Worm (Caenorhabditis elegans) whole organism, late embryonic: ENCODE results near the gene F18E3.10.

Experiments
- C38D4.7 ChIP-seq: fragments of 200-800 bp; sonication (Bioruptor generic); optimal IDR thresholded peaks from 2 replicates; lab custom pipeline; 2018; ENCODE audit warnings: mild to moderate bottlenecking, missing genetic modification characterization, moderate library complexity, missing compliant biosample characterization
- F13H6.1 ChIP-seq: sonication (generic microtip); optimal IDR thresholded peaks from 2 replicates; lab custom pipeline; 2016; ENCODE audit warnings: missing genetic modification characterization, missing compliant biosample characterization
- K02D7.2 ChIP-seq: sonication (generic microtip); optimal IDR thresholded peaks from 2 replicates; lab custom pipeline; 2017; ENCODE audit warnings: mild to moderate bottlenecking, missing genetic modification characterization, missing compliant biosample characterization
- T23F11.4 ChIP-seq: fragments of 200-800 bp; sonication (Bioruptor generic); optimal IDR thresholded peaks from 2 replicates; lab custom pipeline; 2018; ENCODE audit warnings: mild to moderate bottlenecking, missing genetic modification characterization, missing compliant biosample characterization
- ama-1 ChIP-seq: fragments of 150-350 bp; optimal IDR thresholded peaks from 2 replicates; lab custom pipeline; 2014
- ceh-14 ChIP-seq: sonication (generic microtip); optimal IDR thresholded peaks from 2 replicates; lab custom pipeline; 2016; ENCODE audit warnings: missing genotype, missing genetic modification characterization, missing compliant biosample characterization
- ceh-2 ChIP-seq: sonication (generic microtip); optimal IDR thresholded peaks from 2 replicates; lab custom pipeline; 2016; ENCODE audit warnings: missing genotype, missing genetic modification characterization, missing compliant biosample characterization
- ceh-22 ChIP-seq: sonication (generic microtip); optimal IDR thresholded peaks from 2 replicates; lab custom pipeline; 2017; ENCODE audit warnings: missing biosample characterization, missing genetic modification characterization
- ceh-30 ChIP-seq: fragments of 150-350 bp; optimal IDR thresholded peaks from 2 replicates; lab custom pipeline; 2014; ENCODE audit warnings: missing biosample characterization, missing genetic modification characterization
- ceh-31 ChIP-seq: sonication (generic microtip); optimal IDR thresholded peaks from 2 replicates; lab custom pipeline; 2016; ENCODE audit warnings: missing genetic modification characterization, missing compliant biosample characterization
- ceh-34 ChIP-seq: sonication (generic microtip); optimal IDR thresholded peaks from 2 replicates; lab custom pipeline; 2016; ENCODE audit warnings: mild to moderate bottlenecking, missing genetic modification characterization, missing compliant biosample characterization
- ceh-48 ChIP-seq: sonication (generic microtip); optimal IDR thresholded peaks from 2 replicates; lab custom pipeline; 2016; ENCODE audit warnings: missing genetic modification characterization, inconsistent platforms, missing compliant biosample characterization
- ceh-9 ChIP-seq: sonication (generic microtip); optimal IDR thresholded peaks from 2 replicates; lab custom pipeline; 2016; ENCODE audit warnings: mild to moderate bottlenecking, missing genetic modification characterization, inconsistent platforms, missing compliant biosample characterization
- che-1 ChIP-seq: sonication (generic microtip); optimal IDR thresholded peaks from 2 replicates; lab custom pipeline; 2016; ENCODE audit warnings: mild to moderate bottlenecking, missing genetic modification characterization, missing compliant biosample characterization
- dmd-4 ChIP-seq: sonication (generic microtip); optimal IDR thresholded peaks from 2 replicates; lab custom pipeline; 2016; ENCODE audit warnings: borderline replicate concordance, missing genetic modification characterization, missing compliant biosample characterization
- ets-4 ChIP-seq: sonication (generic microtip); optimal IDR thresholded peaks from 2 replicates; lab custom pipeline; 2016; ENCODE audit warnings: missing genetic modification characterization, missing compliant biosample characterization
- fkh-10 ChIP-seq: fragments of 150-350 bp; optimal IDR thresholded peaks from 2 replicates; lab custom pipeline; 2014; ENCODE audit warnings: missing biosample characterization, missing genetic modification reagents, missing genetic modification characterization
- fkh-6 ChIP-seq: sonication (generic microtip); optimal IDR thresholded peaks from 2 replicates; lab custom pipeline; 2016; ENCODE audit warnings: missing genetic modification characterization, missing compliant biosample characterization
- hlh-13 ChIP-seq: fragments of 200-800 bp; sonication (Bioruptor generic); optimal IDR thresholded peaks from 2 replicates; lab custom pipeline; 2018; ENCODE audit warnings: mild to moderate bottlenecking, missing genetic modification characterization, missing compliant biosample characterization
- lim-6 ChIP-seq: sonication (generic microtip); optimal IDR thresholded peaks from 2 replicates; lab custom pipeline; 2016; ENCODE audit warnings: missing genetic modification characterization, missing compliant biosample characterization
- madf-2 ChIP-seq: sonication (generic microtip); optimal IDR thresholded peaks from 2 replicates; lab custom pipeline; 2017; ENCODE audit warnings: missing genetic modification characterization, missing compliant biosample characterization
- nhr-11 ChIP-seq: fragments of 150-350 bp; optimal IDR thresholded peaks from 2 replicates; lab custom pipeline; 2014; ENCODE audit warnings: missing biosample characterization, missing genetic modification characterization
- nhr-232 ChIP-seq: sonication (generic microtip); optimal IDR thresholded peaks from 2 replicates; lab custom pipeline; 2016; ENCODE audit warnings: missing genetic modification characterization, missing compliant biosample characterization
- npax-4 ChIP-seq: sonication (generic microtip); optimal IDR thresholded peaks from 2 replicates; lab custom pipeline; 2016; ENCODE audit warnings: missing genetic modification characterization, missing compliant biosample characterization
- odd-2 ChIP-seq: sonication (generic microtip); optimal IDR thresholded peaks from 2 replicates; lab custom pipeline; 2017; ENCODE audit warnings: antibody characterized with exemption, mild to moderate bottlenecking, missing genetic modification characterization, missing compliant biosample characterization
- pag-3 ChIP-seq: sonication (generic microtip); optimal IDR thresholded peaks from 2 replicates; lab custom pipeline; 2016; ENCODE audit warnings: missing compliant biosample characterization, missing genetic modification characterization, borderline replicate concordance
- pha-4 ChIP-seq: fragments of 150-350 bp; optimal IDR thresholded peaks from 2 replicates; lab custom pipeline; 2018; ENCODE audit warnings: missing biosample characterization, missing genetic modification reagents, missing genetic modification characterization
- pqm-1 ChIP-seq: sonication (generic microtip); optimal IDR thresholded peaks from 2 replicates; lab custom pipeline; 2016; ENCODE audit warnings: missing genetic modification characterization, missing compliant biosample characterization
- ref-2 ChIP-seq: sonication (generic microtip); optimal IDR thresholded peaks from 2 replicates; lab custom pipeline; 2016; ENCODE audit warnings: missing genetic modification characterization, missing compliant biosample characterization
- rnt-1 ChIP-seq: sonication (generic microtip); optimal IDR thresholded peaks from 2 replicates; lab custom pipeline; 2016; ENCODE audit warnings: missing genetic modification characterization, missing compliant biosample characterization
- sdc-2 ChIP-seq: sonication (generic microtip); optimal IDR thresholded peaks from 2 replicates; lab custom pipeline; 2016; ENCODE audit warnings: missing genotype, missing genetic modification characterization, missing compliant biosample characterization
- syd-9 ChIP-seq: sonication (generic microtip); optimal IDR thresholded peaks from 2 replicates; lab custom pipeline; 2016; ENCODE audit warnings: mild to moderate bottlenecking, missing genetic modification characterization, moderate library complexity, missing compliant biosample characterization
- ttx-3 ChIP-seq: sonication (generic microtip); optimal IDR thresholded peaks from 2 replicates; lab custom pipeline; 2016; ENCODE audit warnings: missing genetic modification reagents, missing genetic modification characterization, missing compliant biosample characterization
- unc-86 ChIP-seq: sonication (generic microtip); optimal IDR thresholded peaks from 2 replicates; lab custom pipeline; 2016; ENCODE audit warnings: missing genetic modification characterization, missing compliant biosample characterization

The F18E3.10 gene

ce11 chrV:7386052-7386573 lies 38.1 kb downstream of the F18E3.10 start, which contains the start of gene srp-6:
TSS of gene srp-6 (minus strand) at chrV:7386102.
- no peak for TF ChIP-seq ama-1 (lab: Kevin White, UChicago)
- no peak for TF ChIP-seq ceh-14 (tag; lab: Kevin White, UChicago)
- no peak for TF ChIP-seq ttx-3 (tag; lab: Kevin White, UChicago)
- no peak for TF ChIP-seq odd-2 (tag; lab: Kevin White, UChicago)
- TF ChIP-seq ceh-22, result no peak
- TF ChIP-seq nhr-11 (tag; lab: Kevin White, UChicago), result no peak
- TF ChIP-seq ceh-9 (tag; lab: Kevin White, UChicago), result no peak
- TF ChIP-seq dmd-4, result no peak
- TF ChIP-seq ets-4 (tag; lab: Kevin White, UChicago), result no peak
- no peak for TF ChIP-seq hlh-13
- TF ChIP-seq ceh-31 (tag; lab: Kevin White, UChicago), result no peak

DNA sequence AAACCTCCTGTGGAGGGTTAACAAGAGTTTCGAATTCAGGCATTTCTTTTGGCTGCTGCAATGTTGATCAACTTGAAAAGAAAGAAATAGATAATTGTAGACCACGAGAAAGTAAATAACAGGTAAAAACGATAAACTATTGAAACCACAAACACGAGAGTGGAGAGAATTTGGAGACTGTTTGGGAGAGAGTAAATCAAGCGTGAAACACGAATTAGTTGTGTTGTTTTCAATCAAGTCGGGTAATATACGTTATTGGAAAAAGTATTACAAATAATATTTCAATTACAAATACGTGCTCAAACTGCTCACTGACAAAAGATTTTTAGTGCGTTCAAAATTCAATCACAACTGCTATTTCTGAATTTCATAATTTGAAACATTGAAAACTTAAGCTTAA lies 43.2 kb downstream of the F18E3.10 start, which contains the start of gene C03G6.17:
Gene C03G6.17 (minus strand): TSS at position 101 of the 400 bp plus-strand sequence.
- no peak for TF ChIP-seq ceh-34 (tag; lab: Kevin White, UChicago)
- no peak for TF ChIP-seq che-1
- TF ChIP-seq unc-86, result no peak
- TF ChIP-seq ceh-48 (tag; lab: Kevin White, UChicago), result no peak
- no peak for TF ChIP-seq dmd-4
- no peak for TF ChIP-seq ceh-31 (tag; lab: Kevin White, UChicago)
- no peak for TF ChIP-seq pag-3
- TF ChIP-seq madf-2, result no peak
- no peak for TF ChIP-seq K02D7.2 (tag; lab: Kevin White, UChicago)
- TF ChIP-seq pqm-1, result no peak
- TF ChIP-seq fkh-6, result no peak
- TF ChIP-seq syd-9 (tag; lab: Kevin White, UChicago), result no peak
- TF ChIP-seq ceh-2 (tag; lab: Kevin White, UChicago), result no peak
- TF ChIP-seq sdc-2 (tag; lab: Kevin White, UChicago), result no peak

DNA sequence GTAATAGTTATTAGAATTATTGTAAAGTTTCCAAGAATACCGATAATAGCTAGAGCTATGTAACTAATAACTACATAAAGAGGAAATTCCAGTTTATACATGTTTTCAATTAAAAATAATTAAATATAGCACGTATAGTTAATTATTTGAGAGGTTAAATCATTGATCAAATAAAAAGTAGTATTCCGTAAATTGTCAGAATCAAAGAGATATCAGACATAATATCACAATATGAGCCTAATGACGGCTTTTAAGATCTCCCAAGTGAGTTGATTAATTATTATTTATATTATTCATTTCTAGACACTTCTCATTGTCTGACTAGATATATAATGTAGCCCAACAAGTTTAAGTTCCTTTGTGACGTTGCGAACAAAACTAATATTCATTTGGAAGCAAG lies 44.9 kb downstream of the F18E3.10 start, which contains the start of gene srsx-24:
Gene srsx-24 (minus strand): TSS at position 101 of the 400 bp plus-strand sequence.
- TF ChIP-seq npax-4 (tag; lab: Kevin White, UChicago) (no peak), madf-2 (no peak), ref-2 (tag; lab: Kevin White, UChicago) (no peak), fkh-10 (GFP tag; lab: Kevin White, UChicago) (no peak), nhr-232 (tag; lab: Kevin White, UChicago) (no peak)

DNA sequence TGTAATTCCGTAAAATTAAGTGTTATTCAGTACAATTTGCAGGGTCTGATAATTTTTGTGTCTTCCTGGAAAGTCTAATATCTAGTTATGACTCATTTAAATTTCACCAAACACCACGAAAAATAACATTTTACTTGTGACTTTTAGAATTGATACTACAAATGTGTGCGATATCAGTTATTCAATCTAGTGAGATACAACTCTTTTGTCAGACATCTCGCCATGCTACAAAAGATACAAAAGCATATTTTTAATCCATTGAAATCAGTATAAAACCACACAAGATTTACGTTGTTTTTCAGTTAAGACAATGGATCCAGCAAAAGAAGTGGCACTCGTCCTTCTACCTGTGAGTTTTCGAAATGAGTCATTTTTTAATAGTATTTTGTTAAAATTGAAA lies 50.1 kb downstream of the F18E3.10 start, which contains the start of gene srx-56:
Gene srx-56 (plus strand): TSS at position 301 of the 400 bp plus-strand sequence.
- TF ChIP-seq ceh-30 (tag; lab: Kevin White, UChicago), result no peak
- no peak for TF ChIP-seq ceh-48 (tag; lab: Kevin White, UChicago)
- no peak for TF ChIP-seq C38D4.7
- TF ChIP-seq dmd-4, result no peak
- no peak for TF ChIP-seq ceh-9 (tag; lab: Kevin White, UChicago)
- no peak for TF ChIP-seq madf-2
- TF ChIP-seq ceh-22, result no peak
- TF ChIP-seq pha-4 (tag; lab: Kevin White, UChicago), result no peak
- TF ChIP-seq lim-6 (tag; lab: Kevin White, UChicago), result no peak
- TF ChIP-seq T23F11.4 (GFP tag; lab: Kevin White, UChicago), result no peak
- no peak for TF ChIP-seq rnt-1 (tag; lab: Kevin White, UChicago)
- no peak for TF ChIP-seq npax-4 (tag; lab: Kevin White, UChicago)
- TF ChIP-seq F13H6.1, result no peak
- TF ChIP-seq che-1, result no peak
